Fruit fly (Drosophila melanogaster) whole organism, embryonic: ENCODE measurements around the gene Fic.

Experiments used
- B-H2 ChIP-seq: fragments of 200-800 bp; sonication (Bioruptor generic); optimal IDR thresholded peaks from 2 replicates; lab custom pipeline; 2018; ENCODE audit warnings: missing biosample characterization, mild to moderate bottlenecking, missing genetic modification characterization
- CG11723 ChIP-seq: fragments of 200-800 bp; sonication (Bioruptor generic); optimal IDR thresholded peaks from 2 replicates; lab custom pipeline; 2017; ENCODE audit warnings: missing biosample characterization, mild to moderate bottlenecking, missing genetic modification characterization
- CG12104 ChIP-seq: fragments of 200-800 bp; sonication (Bioruptor generic); optimal IDR thresholded peaks from 3 replicates; lab custom pipeline; 2016; ENCODE audit warnings: missing biosample characterization, missing genetic modification characterization
- CG12236 ChIP-seq: fragments of 200-800 bp; sonication (Bioruptor generic); optimal IDR thresholded peaks from 2 replicates; lab custom pipeline; 2016; ENCODE audit warnings: missing biosample characterization, missing genetic modification characterization
- CG12391 ChIP-seq: fragments of 200-800 bp; sonication (Bioruptor generic); optimal IDR thresholded peaks from 3 replicates; lab custom pipeline; 2018; ENCODE audit warnings: missing biosample characterization, mild to moderate bottlenecking, missing genetic modification characterization, moderate library complexity
- CG15073 ChIP-seq: fragments of 200-800 bp; sonication (Bioruptor generic); optimal IDR thresholded peaks from 2 replicates; lab custom pipeline; 2016; ENCODE audit warnings: missing biosample characterization, missing genetic modification characterization
- CG17612 ChIP-seq: fragments of 200-800 bp; sonication (Bioruptor generic); IDR thresholded peaks from 2 replicates; pipeline ENCODE4 v1.3.6; 2022; ENCODE audit warnings: missing biosample characterization, missing genetic modification characterization
- CG18599 ChIP-seq: fragments of 200-800 bp; sonication (Bioruptor generic); optimal IDR thresholded peaks from 3 replicates; lab custom pipeline; 2017; ENCODE audit warnings: missing biosample characterization, missing genetic modification characterization, mild to moderate bottlenecking, moderate library complexity, missing genetic modification reagents
- CG2129 ChIP-seq: fragments of 200-800 bp; sonication (Bioruptor generic); IDR thresholded peaks from 2 replicates; pipeline ENCODE4 v1.3.6; 2022; ENCODE audit warnings: missing biosample characterization, missing genetic modification characterization; ENCODE audit not compliant: partially characterized antibody
- CG2889 ChIP-seq: fragments of 200-800 bp; sonication (Bioruptor generic); IDR thresholded peaks from 3 replicates; pipeline ENCODE4 v1.3.6; 2022; ENCODE audit warnings: missing biosample characterization, missing genetic modification characterization
- CG3995 ChIP-seq: fragments of 200-800 bp; sonication (Bioruptor generic); optimal IDR thresholded peaks from 3 replicates; lab custom pipeline; 2016; ENCODE audit warnings: missing biosample characterization, missing genetic modification characterization
- CG4360 ChIP-seq: fragments of 200-800 bp; sonication (Bioruptor generic); IDR thresholded peaks from 2 replicates; pipeline ENCODE4 v1.3.6; 2022; ENCODE audit warnings: missing biosample characterization, missing genetic modification characterization
- CG43689 ChIP-seq: fragments of 200-800 bp; sonication (Bioruptor generic); IDR thresholded peaks from 2 replicates; pipeline ENCODE4 v1.3.6; 2022; ENCODE audit warnings: missing biosample characterization, missing genetic modification characterization
- CG6175 ChIP-seq: fragments of 200-800 bp; sonication (Bioruptor generic); IDR thresholded peaks from 3 replicates; pipeline ENCODE4 v1.3.6; 2022; ENCODE audit warnings: missing biosample characterization, missing genetic modification characterization
- CG6683 ChIP-seq: fragments of 200-800 bp; sonication (Bioruptor generic); optimal IDR thresholded peaks from 2 replicates; lab custom pipeline; 2017; ENCODE audit warnings: missing biosample characterization, mild to moderate bottlenecking, missing genetic modification characterization, missing genetic modification reagents
- CG8388 ChIP-seq: fragments of 200-800 bp; sonication (Bioruptor generic); optimal IDR thresholded peaks from 2 replicates; lab custom pipeline; 2019; ENCODE audit warnings: missing biosample characterization, mild to moderate bottlenecking, missing genetic modification characterization, moderate library complexity
- HLH4C ChIP-seq: fragments of 200-800 bp; sonication (Bioruptor generic); IDR thresholded peaks from 3 replicates; pipeline ENCODE4 v1.3.6; 2022; ENCODE audit warnings: missing biosample characterization, missing genetic modification characterization; ENCODE audit not compliant: partially characterized antibody
- Hey ChIP-seq: fragments of 200-800 bp; sonication (Bioruptor generic); optimal IDR thresholded peaks from 3 replicates; lab custom pipeline; 2018; ENCODE audit warnings: missing biosample characterization, mild to moderate bottlenecking, missing genetic modification characterization
- Hmx ChIP-seq: fragments of 200-800 bp; sonication (Bioruptor generic); optimal IDR thresholded peaks from 2 replicates; lab custom pipeline; 2016; ENCODE audit warnings: missing biosample characterization, missing genetic modification characterization
- Lhr ChIP-seq: fragments of 200-800 bp; sonication (Bioruptor generic); optimal IDR thresholded peaks from 3 replicates; lab custom pipeline; 2017; ENCODE audit warnings: mild to moderate bottlenecking, missing biosample characterization, missing genetic modification reagents, missing genetic modification characterization
- Lim3 ChIP-seq: fragments of 200-800 bp; sonication (Bioruptor generic); IDR thresholded peaks from 2 replicates; pipeline ENCODE4 v1.3.6; 2022; ENCODE audit warnings: missing biosample characterization, missing genetic modification characterization
- Lpt ChIP-seq: fragments of >200 bp; optimal IDR thresholded peaks from 2 replicates; lab custom pipeline; 2018; ENCODE audit warnings: missing biosample characterization, missing genetic modification characterization
- MESR4 ChIP-seq: fragments of 200-800 bp; sonication (Bioruptor generic); optimal IDR thresholded peaks from 2 replicates; lab custom pipeline; 2018; ENCODE audit warnings: missing biosample characterization, mild to moderate bottlenecking, missing genetic modification characterization, moderate library complexity
- Spps ChIP-seq: fragments of 200-800 bp; sonication (Bioruptor generic); optimal IDR thresholded peaks from 2 replicates; lab custom pipeline; 2018; ENCODE audit warnings: missing biosample characterization, mild to moderate bottlenecking, missing genetic modification characterization
- Stat92E ChIP-seq, 3 experiments: fragments of >200 bp in 2 of 3; fragments of 200-800 bp in 1 of 3; sonication (Bioruptor generic) in 1 of 3; optimal IDR thresholded peaks; 2 replicates each; lab custom pipeline; 2017 to 2019; ENCODE audit warnings: missing biosample characterization in 3 of 3, missing genetic modification characterization in 3 of 3, mild to moderate bottlenecking in 1 of 3, moderate library complexity in 1 of 3
- Tbp ChIP-seq: fragments of >200 bp; optimal IDR thresholded peaks from 2 replicates; lab custom pipeline; 2018; ENCODE audit warnings: missing biosample characterization, missing genetic modification characterization
- ato ChIP-seq: fragments of 200-800 bp; sonication (Bioruptor generic); IDR thresholded peaks from 2 replicates; pipeline ENCODE4 v1.3.6; 2022; ENCODE audit warnings: missing biosample characterization, missing genetic modification characterization; ENCODE audit not compliant: partially characterized antibody
- chinmo ChIP-seq: fragments of 200-800 bp; sonication (Bioruptor generic); IDR thresholded peaks from 4 replicates; pipeline ENCODE4 v1.3.6; 2022; ENCODE audit warnings: missing biosample characterization, missing genetic modification characterization; ENCODE audit not compliant: partially characterized antibody
- da ChIP-seq: fragments of 200-800 bp; sonication (Bioruptor generic); optimal IDR thresholded peaks from 2 replicates; lab custom pipeline; 2016; ENCODE audit warnings: missing biosample characterization, missing genetic modification characterization
- exex ChIP-seq: fragments of 200-800 bp; sonication (Bioruptor generic); optimal IDR thresholded peaks from 4 replicates; lab custom pipeline; 2018; ENCODE audit warnings: missing biosample characterization, mild to moderate bottlenecking, missing genetic modification characterization, moderate library complexity
- grau ChIP-seq: fragments of 200-800 bp; optimal IDR thresholded peaks from 3 replicates; lab custom pipeline; 2019; ENCODE audit warnings: missing biosample characterization, mild to moderate bottlenecking, missing genetic modification characterization, moderate library complexity
- h ChIP-seq: fragments of >200 bp; optimal IDR thresholded peaks from 2 replicates; lab custom pipeline; 2017
- jing ChIP-seq: fragments of 200-800 bp; sonication (Bioruptor generic); optimal IDR thresholded peaks from 2 replicates; lab custom pipeline; 2018; ENCODE audit warnings: missing biosample characterization, mild to moderate bottlenecking, missing genetic modification characterization
- ken ChIP-seq: fragments of 200-800 bp; sonication (Bioruptor generic); IDR thresholded peaks from 3 replicates; pipeline ENCODE4 v1.3.6; 2022; ENCODE audit warnings: missing biosample characterization, missing genetic modification characterization
- knrl ChIP-seq: fragments of 200-800 bp; sonication (Bioruptor generic); IDR thresholded peaks from 3 replicates; pipeline ENCODE4 v1.3.6; 2022; ENCODE audit warnings: missing biosample characterization, missing genetic modification characterization; ENCODE audit not compliant: partially characterized antibody
- lov ChIP-seq, 2 experiments: fragments of 200-800 bp in 1 of 2; fragments of >200 bp in 1 of 2; sonication (Bioruptor generic) in 1 of 2; IDR thresholded peaks in 1 of 2; optimal IDR thresholded peaks in 1 of 2; 2 replicates in 1 of 2; 3 replicates in 1 of 2; pipeline versions ENCODE4 v1.3.6 to Lab custom; 2017 to 2022; ENCODE audit warnings: missing biosample characterization in 1 of 2, missing genetic modification characterization in 1 of 2
- peb ChIP-seq: fragments of 200-800 bp; sonication (Bioruptor generic); IDR thresholded peaks from 2 replicates; pipeline ENCODE4 v1.3.6; 2022; ENCODE audit warnings: missing biosample characterization, missing genetic modification characterization
- psq ChIP-seq: fragments of 200-800 bp; sonication (Bioruptor generic); optimal IDR thresholded peaks from 2 replicates; lab custom pipeline; 2017; ENCODE audit warnings: missing biosample characterization, missing genetic modification characterization
- pzg ChIP-seq: fragments of 200-800 bp; sonication (Bioruptor generic); optimal IDR thresholded peaks from 3 replicates; lab custom pipeline; 2018; ENCODE audit warnings: missing biosample characterization, mild to moderate bottlenecking, missing genetic modification characterization, moderate library complexity
- sim ChIP-seq: fragments of 200-800 bp; sonication (Bioruptor generic); IDR thresholded peaks from 2 replicates; pipeline ENCODE4 v1.3.6; 2022; ENCODE audit warnings: missing biosample characterization, missing genetic modification characterization
- slbo ChIP-seq: fragments of 200-800 bp; sonication (Bioruptor generic); IDR thresholded peaks from 2 replicates; pipeline ENCODE4 v1.3.6; 2022; ENCODE audit warnings: missing biosample characterization, missing genetic modification characterization
- ssp ChIP-seq: fragments of 200-800 bp; sonication (Bioruptor generic); IDR thresholded peaks from 2 replicates; pipeline ENCODE4 v1.3.6; 2022; ENCODE audit warnings: missing biosample characterization, missing genetic modification characterization
- tio ChIP-seq: fragments of 200-800 bp; sonication (Bioruptor generic); optimal IDR thresholded peaks from 2 replicates; lab custom pipeline; 2017; ENCODE audit warnings: missing biosample characterization, missing genetic modification characterization, inconsistent platforms
- tna ChIP-seq: fragments of 200-800 bp; sonication (Bioruptor generic); IDR thresholded peaks from 2 replicates; pipeline ENCODE4 v1.3.6; 2022; ENCODE audit warnings: missing biosample characterization, missing genetic modification characterization; ENCODE audit not compliant: partially characterized antibody
- trh ChIP-seq: fragments of 200-800 bp; sonication (Bioruptor generic); optimal IDR thresholded peaks from 2 replicates; lab custom pipeline; 2016; ENCODE audit warnings: missing biosample characterization, missing genetic modification characterization
- tx ChIP-seq: fragments of 200-800 bp; sonication (Bioruptor generic); optimal IDR thresholded peaks from 2 replicates; lab custom pipeline; 2016; ENCODE audit warnings: missing biosample characterization, missing genetic modification characterization
- vnd ChIP-seq: fragments of 200-800 bp; sonication (Bioruptor generic); IDR thresholded peaks from 3 replicates; pipeline ENCODE4 v1.3.6; 2022; ENCODE audit warnings: missing biosample characterization, missing genetic modification characterization; ENCODE audit not compliant: partially characterized antibody

The Fic gene

DNA sequence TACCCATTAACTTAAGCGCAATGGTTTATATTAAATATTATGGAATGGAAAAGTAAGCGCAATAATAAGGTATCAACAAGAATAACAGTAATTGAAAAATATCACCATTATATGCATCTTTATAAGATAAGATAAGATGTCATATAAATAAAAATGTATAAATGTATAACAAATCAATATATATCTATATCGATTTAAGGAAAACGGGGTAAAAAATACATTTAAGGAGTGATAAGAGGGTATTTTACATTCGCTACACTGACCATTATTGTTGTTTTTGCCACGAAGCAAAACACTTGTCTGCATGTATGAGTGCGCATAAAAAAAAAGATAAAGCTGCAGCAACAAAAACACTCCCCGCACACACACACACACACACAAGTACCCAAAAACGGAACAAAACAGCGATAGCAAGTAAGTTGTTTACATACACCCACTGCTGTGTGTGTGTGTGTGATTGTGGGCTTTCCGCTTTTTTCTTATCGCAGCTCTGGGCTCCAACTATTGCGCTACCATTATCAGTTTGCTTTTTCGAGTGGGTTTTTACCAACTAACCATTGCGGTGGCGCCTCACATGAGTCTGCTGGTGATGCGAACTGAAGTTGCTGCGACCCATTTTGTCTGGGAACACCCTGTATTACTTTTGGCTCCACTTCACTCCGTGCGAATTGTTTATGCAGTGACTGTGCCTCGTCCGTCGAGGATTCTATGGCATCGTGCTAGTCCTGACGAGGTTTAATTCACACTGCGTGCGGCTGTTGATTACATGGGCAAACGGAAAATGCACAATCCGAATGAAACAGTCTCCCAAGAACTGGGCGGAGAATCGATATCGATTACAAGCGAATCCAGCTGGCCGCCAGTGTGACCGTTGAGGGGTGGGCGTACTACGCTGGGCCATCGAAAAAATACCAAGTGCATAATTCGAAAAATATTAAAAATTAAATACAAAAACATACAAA, 49.2 kb downstream of the Fic start, which contains the start of gene mmy (continued):
- peak; percentile 68; the same call in 1 of the 2 replicates for TF ChIP-seq tna (GFP tag; lab: Robert Waterston, UW)
- no peak for TF ChIP-seq Hey (tag; lab: Kevin White, UChicago)
- TF ChIP-seq da = no peak
- TF ChIP-seq CG11723 (GFP tag; lab: Kevin White, UChicago) = no peak
- no peak for TF ChIP-seq Lhr (GFP tag; lab: Kevin White, UChicago)
- TF ChIP-seq tio = peak; percentile 27
- TF ChIP-seq Lim3 = no peak
- TF ChIP-seq chinmo (GFP tag; lab: Robert Waterston, UW) = peak; percentile 92; the same call in 3 of the 4 replicates
- TF ChIP-seq CG4360 (GFP tag; lab: Robert Waterston, UW) = peak; percentile 82
- TF ChIP-seq jing (GFP tag; lab: Kevin White, UChicago) = no peak
- no peak for TF ChIP-seq Lpt (GFP tag; lab: Kevin White, UChicago)
- no peak for TF ChIP-seq CG15073 (GFP tag; lab: Kevin White, UChicago)
- TF ChIP-seq ken (GFP tag; lab: Robert Waterston, UW) = no peak
- TF ChIP-seq slbo = peak; percentile 21; the same call in 1 of the 2 replicates
- TF ChIP-seq Stat92E (GFP tag; optimal IDR thresholded peaks at IDR 0.05; lab: Kevin White, UChicago) = peak in 1 of 3 experiments; percentile 32
- TF ChIP-seq CG2889 (GFP tag; lab: Robert Waterston, UW) = no peak
- peak; percentile 34; the same call in 1 of the 2 replicates for TF ChIP-seq ato (GFP tag; lab: Robert Waterston, UW)
- no peak for TF ChIP-seq CG6683 (GFP tag; lab: Kevin White, UChicago)
- no peak for TF ChIP-seq trh (GFP tag; lab: Kevin White, UChicago)
- TF ChIP-seq psq (GFP tag; lab: Kevin White, UChicago) = no peak
- peak; percentile 97 for TF ChIP-seq MESR4
- TF ChIP-seq pzg = peak; percentile 78
- TF ChIP-seq CG43689 (GFP tag; lab: Robert Waterston, UW) = no peak
- TF ChIP-seq B-H2 = peak; percentile 35
- TF ChIP-seq ssp = no peak
- TF ChIP-seq CG17612 (GFP tag; lab: Robert Waterston, UW) = no peak
- TF ChIP-seq CG8388 (GFP tag; lab: Kevin White, UChicago) = peak; percentile 78
- no peak for TF ChIP-seq CG12236 (GFP tag; lab: Kevin White, UChicago)
- peak; percentile 92 for TF ChIP-seq CG6175 (GFP tag; lab: Robert Waterston, UW)
- TF ChIP-seq h (lab: Kevin White, UChicago) = no peak
- TF ChIP-seq vnd (GFP tag; lab: Robert Waterston, UW) = 0 out of 3 replicates have a peak, but pooled peaks have one; percentile 49
- TF ChIP-seq sim (GFP tag; lab: Robert Waterston, UW) = no peak
- no peak for TF ChIP-seq Spps (tag; lab: Kevin White, UChicago)
- peak; percentile 18 for TF ChIP-seq tx
- TF ChIP-seq CG12104 (GFP tag; lab: Kevin White, UChicago) = peak; percentile 50
- TF ChIP-seq CG3995 = no peak
- peak; percentile 67 for TF ChIP-seq CG12391
- 0 out of 3 replicates have a peak, but pooled peaks have one; percentile 39 for TF ChIP-seq HLH4C
- TF ChIP-seq CG18599 (GFP tag; lab: Kevin White, UChicago) = peak; percentile 66
- TF ChIP-seq exex = peak; percentile 73
- peak; percentile 73 for TF ChIP-seq grau (tag; lab: Kevin White, UChicago)
- TF ChIP-seq Hmx (GFP tag; lab: Kevin White, UChicago) = no peak
- no peak for TF ChIP-seq Tbp (GFP tag; lab: Kevin White, UChicago)
- no peak; the same call in 1 of the 2 replicates for TF ChIP-seq CG2129 (GFP tag; lab: Robert Waterston, UW)
- TF ChIP-seq knrl (GFP tag; lab: Robert Waterston, UW) = no peak; the same call in 2 of the 3 replicates
- no peak for TF ChIP-seq lov (optimal IDR thresholded peaks at IDR 0.05; lab: Kevin White, UChicago)
- no peak for TF ChIP-seq lov (GFP tag; IDR thresholded peaks at IDR 0.05; lab: Robert Waterston, UW)
- 0 out of 2 replicates have a peak, but pooled peaks have one; percentile 28 for TF ChIP-seq peb (GFP tag; lab: Robert Waterston, UW)
